Worm (Caenorhabditis elegans): ENCODE results near the gene C29E4.14.

ce11 chrIII:7903427-7903826, 16.5 kb upstream of the C29E4.14 start:
- TF ChIP-seq him-1 (tag; optimal IDR thresholded peaks at IDR 0.05): no peak
- TF ChIP-seq W03F9.2 (tag; optimal IDR thresholded peaks at IDR 0.05): no peak
- no peak for TF ChIP-seq dao-5 (tag; optimal IDR thresholded peaks at IDR 0.05)
